Worm (Caenorhabditis elegans) whole organism, young adult: ENCODE data around the gene K11H3.2.

Experiments
- K11D2.4 ChIP-seq: fragments of 200-800 bp; sonication (Bioruptor generic); IDR thresholded peaks from 2 replicates; pipeline ENCODE4 v1.3.6; 2022; ENCODE audit warnings: missing genetic modification reagents, missing genetic modification characterization, missing compliant biosample characterization
- Y95B8A.8 ChIP-seq: fragments of 200-800 bp; sonication (Bioruptor generic); IDR thresholded peaks from 2 replicates; pipeline ENCODE4 v1.3.6; 2022; ENCODE audit warnings: missing genetic modification reagents, missing genetic modification characterization, missing compliant biosample characterization
- ZK185.1 ChIP-seq: sonication (generic microtip); optimal IDR thresholded peaks from 2 replicates; lab custom pipeline; 2016; ENCODE audit warnings: mild to moderate bottlenecking, missing genetic modification characterization, missing compliant biosample characterization; ENCODE audit not compliant: poor library complexity, severe bottlenecking
- ama-1 ChIP-seq, 3 experiments: fragments of 150-350 bp in 1 of 3; sonication (generic microtip) in 2 of 3; optimal IDR thresholded peaks; 2 replicates each; lab custom pipeline; 2014 to 2018; ENCODE audit warnings: missing biosample characterization in 2 of 3, missing genetic modification characterization in 2 of 3, missing genetic modification reagents in 2 of 3
- egl-18 ChIP-seq: fragments of 200-800 bp; sonication (Bioruptor generic); IDR thresholded peaks from 2 replicates; pipeline ENCODE4 v1.3.6; 2022; ENCODE audit warnings: missing genetic modification reagents, missing genetic modification characterization, missing compliant biosample characterization
- hlh-12 ChIP-seq: sonication (generic microtip); optimal IDR thresholded peaks from 2 replicates; lab custom pipeline; 2016; ENCODE audit warnings: missing genetic modification characterization, missing compliant biosample characterization
- lin-35 ChIP-seq, 3 experiments: fragments of 150-350 bp in 2 of 3; sonication (generic microtip) in 1 of 3; optimal IDR thresholded peaks; 2 replicates each; lab custom pipeline; 2014 to 2018; ENCODE audit warnings: missing biosample characterization in 3 of 3, missing genetic modification characterization in 3 of 3, missing genetic modification reagents in 3 of 3
- madf-8 ChIP-seq: fragments of 200-800 bp; sonication (Bioruptor generic); conservative IDR thresholded peaks from 2 replicates; pipeline ENCODE4 v1.3.6; 2022; ENCODE audit warnings: missing genetic modification reagents, missing genetic modification characterization, missing compliant biosample characterization
- pha-4 ChIP-seq: fragments of 150-350 bp; sonication (generic microtip); optimal IDR thresholded peaks from 2 replicates; lab custom pipeline; 2014; ENCODE audit warnings: missing biosample characterization, missing genetic modification reagents, missing genetic modification characterization
- repo-1 ChIP-seq: sonication (generic microtip); optimal IDR thresholded peaks from 2 replicates; lab custom pipeline; 2017; ENCODE audit warnings: mild to moderate bottlenecking, missing genetic modification characterization, missing compliant biosample characterization
- snpc-4 ChIP-seq, 5 experiments: fragments of 150-350 bp in 1 of 5; sonication (generic microtip) in 4 of 5; optimal IDR thresholded peaks; 2 replicates each; lab custom pipeline; 2014 to 2018; ENCODE audit warnings: missing genetic modification characterization in 5 of 5, missing biosample characterization in 3 of 5, antibody characterized with exemption in 2 of 5, mild to moderate bottlenecking in 2 of 5, missing compliant biosample characterization in 2 of 5, missing genotype in 2 of 5, moderate library complexity in 2 of 5, missing genetic modification reagents in 1 of 5
- tbp1 ChIP-seq: fragments of 200-800 bp; sonication (Bioruptor generic); optimal IDR thresholded peaks from 2 replicates; lab custom pipeline; 2018; ENCODE audit warnings: mild to moderate bottlenecking, missing genetic modification characterization, missing compliant biosample characterization
- unc-130 ChIP-seq: sonication (generic microtip); optimal IDR thresholded peaks from 2 replicates; lab custom pipeline; 2016; ENCODE audit warnings: missing genetic modification reagents, missing genetic modification characterization, missing compliant biosample characterization
- zfh-2 ChIP-seq: fragments of 200-800 bp; sonication (Bioruptor generic); conservative IDR thresholded peaks from 2 replicates; pipeline ENCODE4 v1.3.6; 2022; ENCODE audit warnings: missing genetic modification reagents, missing genetic modification characterization, missing compliant biosample characterization

ce11 chrIII:9876951-9877350, 30.8 kb downstream of the K11H3.2 start, which contains the start of gene ZK757.10:
- TF ChIP-seq K11D2.4 (no peak), repo-1 (tag; lab: Kevin White, UChicago) (no peak), madf-8 (GFP tag; lab: Robert Waterston, UW) (no peak), Y95B8A.8 (no peak), unc-130 (GFP tag; lab: Kevin White, UChicago) (no peak), ZK185.1 (no peak), lin-35 (GFP tag; optimal IDR thresholded peaks at IDR 0.05; lab: Kevin White, UChicago) (no peak), pha-4 (tag; lab: Kevin White, UChicago) (no peak), tbp1 (GFP tag; lab: Kevin White, UChicago) (no peak), zfh-2 (GFP tag; lab: Robert Waterston, UW) (no peak), snpc-4 (GFP tag; optimal IDR thresholded peaks at IDR 0.05; lab: Kevin White, UChicago) (no peak), snpc-4 (tag; optimal IDR thresholded peaks at IDR 0.05; lab: Kevin White, UChicago) (no peak), hlh-12 (tag; lab: Kevin White, UChicago) (no peak), ama-1 (optimal IDR thresholded peaks at IDR 0.05; lab: Kevin White, UChicago) (no peak), ama-1 (GFP tag; optimal IDR thresholded peaks at IDR 0.05; lab: Kevin White, UChicago) (no peak), egl-18 (GFP tag; lab: Robert Waterston, UW) (no peak)
